Fruit fly (Drosophila melanogaster) whole organism, embryonic: ENCODE data around the gene CG44437.

Source experiments
- Adf1 ChIP-seq: fragments of 200-800 bp; sonication (Bioruptor generic); IDR thresholded peaks from 2 replicates; pipeline ENCODE4 v1.3.6; 2022; ENCODE audit warnings: missing biosample characterization, missing genetic modification characterization
- CG10267 ChIP-seq: fragments of 200-800 bp; sonication (Bioruptor generic); optimal IDR thresholded peaks from 2 replicates; lab custom pipeline; 2018; ENCODE audit warnings: missing biosample characterization, mild to moderate bottlenecking, missing genetic modification characterization, moderate library complexity
- CG17359 ChIP-seq: fragments of 200-800 bp; sonication (Bioruptor generic); optimal IDR thresholded peaks from 3 replicates; lab custom pipeline; 2018; ENCODE audit warnings: missing biosample characterization, mild to moderate bottlenecking, missing genetic modification characterization, moderate library complexity
- Dip3 ChIP-seq: fragments of 200-800 bp; sonication (Bioruptor generic); optimal IDR thresholded peaks from 3 replicates; lab custom pipeline; 2016; ENCODE audit warnings: missing biosample characterization, missing genetic modification characterization
- Jarid2 ChIP-seq: fragments of 200-800 bp; sonication (Bioruptor generic); optimal IDR thresholded peaks from 3 replicates; lab custom pipeline; 2017; ENCODE audit warnings: mild to moderate bottlenecking, missing biosample characterization, missing genetic modification reagents, missing genetic modification characterization
- da ChIP-seq: fragments of 200-800 bp; sonication (Bioruptor generic); optimal IDR thresholded peaks from 2 replicates; lab custom pipeline; 2016; ENCODE audit warnings: missing biosample characterization, missing genetic modification characterization

DNA sequence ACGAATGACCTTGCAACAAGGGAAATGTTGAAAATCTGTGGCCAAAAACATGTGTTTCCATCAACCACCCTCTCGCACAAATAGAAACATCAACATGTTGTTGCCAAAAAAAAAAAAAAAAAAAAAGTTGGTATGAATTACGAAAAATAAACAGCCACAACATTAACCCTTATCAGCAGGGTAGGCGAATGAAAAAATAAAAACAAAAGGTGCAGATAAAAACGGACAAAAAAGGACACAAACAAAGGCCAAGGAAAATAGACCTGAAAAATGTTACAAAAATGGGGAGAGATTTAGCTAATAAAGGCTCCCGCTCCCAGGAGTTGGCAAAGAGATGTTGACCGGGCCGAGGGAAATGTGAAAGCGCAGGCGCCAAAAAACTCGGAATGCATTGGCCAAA lies 7.3 kb upstream of the CG44437 start:
- TF ChIP-seq CG17359 (tag; lab: Kevin White, UChicago) = no peak
- TF ChIP-seq CG10267 = no peak
- no peak for TF ChIP-seq Adf1 (GFP tag; lab: Robert Waterston, UW)
- TF ChIP-seq da (GFP tag; lab: Kevin White, UChicago) = no peak
- TF ChIP-seq Jarid2 = no peak
- no peak for TF ChIP-seq Dip3 (GFP tag; lab: Kevin White, UChicago)
